4 fruit fly cellular contexts compared by ENCODE assay signal in genomic region chr3R:17605872-17606271, dm6.
TF ChIP-seq lines count a peak whose summit lies in the region.

sll (plus strand) TSS chr3R:17606106.

- TF ChIP-seq CTCF in whole organism, embryonic (GFP tag; optimal IDR thresholded peaks at IDR 0.05; lab: Kevin White, UChicago): no peak

TF ChIP-seq in whole organism, adult, 20 proteins besides CTCF, POLR2A, EP300 and RAD21:
- TF ChIP-seq ovo (GFP tag; optimal IDR thresholded peaks at IDR 0.05; lab: Kevin White, UChicago) (peak; percentile 71), toe (GFP tag; optimal IDR thresholded peaks at IDR 0.05; lab: Kevin White, UChicago) (no peak)

TF ChIP-seq in whole organism, embryonic, 481 proteins besides CTCF, POLR2A, EP300 and RAD21 (continues in another document):
- no peak for TF ChIP-seq C15 (GFP tag; IDR thresholded peaks at IDR 0.05; lab: Robert Waterston, UW)
- no peak for TF ChIP-seq Ada2b (GFP tag; IDR thresholded peaks at IDR 0.05; lab: Robert Waterston, UW)
- TF ChIP-seq Hr3 (GFP tag; optimal IDR thresholded peaks at IDR 0.05; lab: Kevin White, UChicago): no peak
- TF ChIP-seq caup (GFP tag; optimal IDR thresholded peaks at IDR 0.05; lab: Kevin White, UChicago; ENCODE audit: severe bottlenecking): no peak
- TF ChIP-seq CG4424 (GFP tag; optimal IDR thresholded peaks at IDR 0.05; lab: Kevin White, UChicago): no peak
- TF ChIP-seq en (GFP tag; optimal IDR thresholded peaks at IDR 0.05; lab: Kevin White, UChicago): no peak
- TF ChIP-seq CG6765 (GFP tag; optimal IDR thresholded peaks at IDR 0.05; lab: Kevin White, UChicago): no peak
- peak; percentile 26 for TF ChIP-seq Dp (GFP tag; optimal IDR thresholded peaks at IDR 0.05; lab: Kevin White, UChicago)
- TF ChIP-seq BEAF-32 (GFP tag; optimal IDR thresholded peaks at IDR 0.05; lab: Kevin White, UChicago): peak; percentile 42
- TF ChIP-seq sob (GFP tag; IDR thresholded peaks at IDR 0.05; lab: Robert Waterston, UW): no peak
- no peak for TF ChIP-seq CG10321 (GFP tag; IDR thresholded peaks at IDR 0.05; lab: Robert Waterston, UW)
- peak; percentile 27 for TF ChIP-seq gem (tag; optimal IDR thresholded peaks at IDR 0.05; lab: Kevin White, UChicago)
- TF ChIP-seq CG13424 (tag; optimal IDR thresholded peaks at IDR 0.05; lab: Kevin White, UChicago): no peak
- TF ChIP-seq sens (GFP tag; lab: Kevin White, UChicago): peak; percentile 59
- no peak for TF ChIP-seq CG2875 (GFP tag; optimal IDR thresholded peaks at IDR 0.05; lab: Kevin White, UChicago)
- no peak for TF ChIP-seq CHES-1-like (GFP tag; optimal IDR thresholded peaks at IDR 0.05; lab: Kevin White, UChicago)
- no peak for TF ChIP-seq zen (tag; optimal IDR thresholded peaks at IDR 0.05; lab: Kevin White, UChicago)
- no peak for TF ChIP-seq lmd (GFP tag; IDR thresholded peaks at IDR 0.05; lab: Robert Waterston, UW)
- TF ChIP-seq jigr1 (GFP tag; IDR thresholded peaks at IDR 0.05; lab: Robert Waterston, UW): no peak
- peak; percentile 23 for TF ChIP-seq HmgZ (tag; optimal IDR thresholded peaks at IDR 0.05; lab: Kevin White, UChicago)
- no peak; the same call in 1 of the 2 replicates for TF ChIP-seq Scr (GFP tag; IDR thresholded peaks at IDR 0.05; lab: Robert Waterston, UW; ENCODE audit: partially characterized antibody)
- no peak for TF ChIP-seq Poxn (GFP tag; IDR thresholded peaks at IDR 0.05; lab: Robert Waterston, UW)
- no peak for TF ChIP-seq aop (GFP tag; IDR thresholded peaks at IDR 0.05; lab: Robert Waterston, UW)
- no peak for TF ChIP-seq nau (GFP tag; optimal IDR thresholded peaks at IDR 0.05; lab: Kevin White, UChicago)
- no peak for TF ChIP-seq luna (GFP tag; optimal IDR thresholded peaks at IDR 0.05; lab: Kevin White, UChicago)
- TF ChIP-seq jing (GFP tag; optimal IDR thresholded peaks at IDR 0.05; lab: Kevin White, UChicago): no peak
- TF ChIP-seq CG10209 (GFP tag; optimal IDR thresholded peaks at IDR 0.05; lab: Kevin White, UChicago): no peak
- no peak for TF ChIP-seq CG17612 (GFP tag; IDR thresholded peaks at IDR 0.05; lab: Robert Waterston, UW)
- TF ChIP-seq dati (GFP tag; IDR thresholded peaks at IDR 0.05; lab: Robert Waterston, UW): no peak
- TF ChIP-seq sqz (GFP tag; optimal IDR thresholded peaks at IDR 0.05; lab: Kevin White, UChicago): peak; percentile 68
- TF ChIP-seq odd (GFP tag; optimal IDR thresholded peaks at IDR 0.05; lab: Kevin White, UChicago): no peak
- TF ChIP-seq ken (GFP tag; IDR thresholded peaks at IDR 0.05; lab: Robert Waterston, UW): no peak

TF ChIP-seq in whole organism, prepupa, 60 proteins besides CTCF, POLR2A, EP300 and RAD21:
- TF ChIP-seq Eip78C (GFP tag; lab: Kevin White, UChicago) (peak; percentile 33), CG7368 (GFP tag; optimal IDR thresholded peaks at IDR 0.05; lab: Kevin White, UChicago) (no peak), CG16779 (tag; optimal IDR thresholded peaks at IDR 0.05; lab: Kevin White, UChicago) (no peak), fkh (GFP tag; optimal IDR thresholded peaks at IDR 0.05; lab: Kevin White, UChicago) (peak; percentile 77)

TF ChIP-seq in whole organism, pupa, 21 proteins besides CTCF, POLR2A, EP300 and RAD21:
- peak; percentile 9; the same call in 1 of the 3 replicates for TF ChIP-seq CG4496 (GFP tag; IDR thresholded peaks at IDR 0.05; lab: Robert Waterston, UW)
- TF ChIP-seq D1 (tag; optimal IDR thresholded peaks at IDR 0.05; lab: Kevin White, UChicago): no peak
